Worm (Caenorhabditis elegans) whole organism, L4/young adult: ENCODE measurements around the gene clec-216.

Source experiments
- W03F9.2 ChIP-seq: fragments of 150-350 bp; optimal IDR thresholded peaks from 2 replicates; lab custom pipeline; 2014; ENCODE audit warnings: missing biosample characterization, missing genetic modification characterization
- dao-5 ChIP-seq: sonication (generic microtip); optimal IDR thresholded peaks from 2 replicates; lab custom pipeline; 2016; ENCODE audit warnings: missing genotype, missing genetic modification characterization, moderate library complexity, missing compliant biosample characterization
- him-1 ChIP-seq: sonication (generic microtip); optimal IDR thresholded peaks from 2 replicates; lab custom pipeline; 2016; ENCODE audit warnings: missing genotype, missing genetic modification reagents, missing genetic modification characterization, missing compliant biosample characterization

DNA sequence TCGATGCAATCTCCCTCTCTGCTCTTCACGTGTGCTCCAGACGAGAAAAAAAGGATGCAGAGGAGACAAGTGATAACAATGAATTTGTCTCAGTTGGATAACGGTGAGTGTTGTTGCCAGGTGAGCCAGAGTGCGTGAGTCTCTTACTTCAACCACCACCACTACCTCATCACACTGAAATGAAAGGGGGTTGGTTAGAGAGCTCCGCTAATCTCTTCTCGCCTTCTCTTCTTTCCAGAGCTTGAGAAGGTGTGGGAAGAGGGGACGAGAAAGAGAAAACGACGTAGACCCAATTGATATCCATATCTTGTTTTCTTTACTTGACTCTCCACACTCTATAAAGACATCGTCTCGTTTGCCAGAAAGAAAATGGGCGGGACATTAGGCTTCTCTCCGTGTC lies 18.6 kb upstream of the clec-216 start:
- no peak for TF ChIP-seq W03F9.2 (tag; lab: Kevin White, UChicago)
- no peak for TF ChIP-seq dao-5 (tag; lab: Kevin White, UChicago)
- no peak for TF ChIP-seq him-1 (tag; lab: Kevin White, UChicago)
